Fruit fly (Drosophila melanogaster): ENCODE results near the gene Paip2.

Paip2 gene

dm6 chr3R:13012351-13012750 lies 31.8 kb downstream of the Paip2 start (continued):
- TF ChIP-seq en (GFP tag; optimal IDR thresholded peaks at IDR 0.05) (no peak), CG14860 (GFP tag; IDR thresholded peaks at IDR 0.05; ENCODE audit: partially characterized antibody) (no peak), nmo (GFP tag; optimal IDR thresholded peaks at IDR 0.05) (peak; percentile 48), CG5953 (GFP tag; IDR thresholded peaks at IDR 0.05) (0 out of 2 replicates have a peak, but pooled peaks have one; percentile 24), H15 (GFP tag; IDR thresholded peaks at IDR 0.05) (peak; percentile 55; the same call in 2 of the 3 replicates), CG32767 (GFP tag; IDR thresholded peaks at IDR 0.05) (0 out of 2 replicates have a peak, but pooled peaks have one; percentile 45), z (GFP tag; IDR thresholded peaks at IDR 0.05) (no peak), Awh (GFP tag; IDR thresholded peaks at IDR 0.05) (peak; percentile 78), CG2116 (GFP tag; optimal IDR thresholded peaks at IDR 0.05) (no peak), MESR4 (GFP tag; optimal IDR thresholded peaks at IDR 0.05) (peak; percentile 32), CG13894 (tag; optimal IDR thresholded peaks at IDR 0.05) (no peak), shn (GFP tag; optimal IDR thresholded peaks at IDR 0.05) (peak; percentile 22), Dll (GFP tag; IDR thresholded peaks at IDR 0.05; ENCODE audit: partially characterized antibody) (no peak), CG7357 (GFP tag; IDR thresholded peaks at IDR 0.05) (0 out of 3 replicates have a peak, but pooled peaks have one; percentile 29), CG11696 (GFP tag; IDR thresholded peaks at IDR 0.05) (peak; percentile 42; the same call in 1 of the 2 replicates), zen2 (GFP tag; IDR thresholded peaks at IDR 0.05; ENCODE audit: partially characterized antibody) (no peak), CG31388 (GFP tag; optimal IDR thresholded peaks at IDR 0.05) (no peak), scrt (GFP tag; optimal IDR thresholded peaks at IDR 0.05) (peak; percentile 71), Ravus (GFP tag; IDR thresholded peaks at IDR 0.05) (no peak; the same call in 1 of the 2 replicates), CG2889 (GFP tag; IDR thresholded peaks at IDR 0.05) (peak; percentile 51; the same call in 1 of the 3 replicates), CG14965 (GFP tag; optimal IDR thresholded peaks at IDR 0.05; ENCODE audit: borderline replicate concordance) (no peak), CG10431 (GFP tag; optimal IDR thresholded peaks at IDR 0.05) (no peak), Usf (GFP tag; optimal IDR thresholded peaks at IDR 0.05) (no peak), Atf3 (GFP tag; optimal IDR thresholded peaks at IDR 0.05) (peak; percentile 21), CG3995 (GFP tag; optimal IDR thresholded peaks at IDR 0.05) (no peak), pb (GFP tag; optimal IDR thresholded peaks at IDR 0.05) (peak; percentile 14), NC2β (GFP tag; optimal IDR thresholded peaks at IDR 0.05) (no peak), CG10979 (tag; optimal IDR thresholded peaks at IDR 0.05) (peak; percentile 47), croc (GFP tag; conservative IDR thresholded peaks at IDR 0.05) (peak; percentile 24; the same call in 2 of the 3 replicates), sens-2 (GFP tag; IDR thresholded peaks at IDR 0.05) (peak; percentile 39; the same call in 1 of the 2 replicates), ATbp (GFP tag; optimal IDR thresholded peaks at IDR 0.05) (peak; percentile 17), sens (GFP tag) (peak; percentile 84), CG34376 (GFP tag; optimal IDR thresholded peaks at IDR 0.05) (no peak), CG10147 (GFP tag; optimal IDR thresholded peaks at IDR 0.05) (peak; percentile 43), gem (tag; optimal IDR thresholded peaks at IDR 0.05) (no peak), CG5180 (GFP tag; optimal IDR thresholded peaks at IDR 0.05) (peak; percentile 74), sug (tag; optimal IDR thresholded peaks at IDR 0.05) (peak; percentile 1), Tbp (GFP tag; optimal IDR thresholded peaks at IDR 0.05) (no peak), Optix (GFP tag; IDR thresholded peaks at IDR 0.05) (peak; percentile 71; the same call in 2 of the 3 replicates), CG17385 (GFP tag; optimal IDR thresholded peaks at IDR 0.05) (peak; percentile 41), CG11247 (GFP tag; IDR thresholded peaks at IDR 0.05) (peak; percentile 65), so (GFP tag; IDR thresholded peaks at IDR 0.05) (0 out of 3 replicates have a peak, but pooled peaks have one; percentile 47), p53 (GFP tag; optimal IDR thresholded peaks at IDR 0.05) (peak; percentile 56), CG14441 (GFP tag; IDR thresholded peaks at IDR 0.05) (peak; percentile 82), Mes4 (GFP tag; optimal IDR thresholded peaks at IDR 0.05) (peak; percentile 50), CG16815 (GFP tag; optimal IDR thresholded peaks at IDR 0.05) (peak; percentile 29), cad (GFP tag; optimal IDR thresholded peaks at IDR 0.05) (no peak), ara (GFP tag; IDR thresholded peaks at IDR 0.05) (peak; percentile 62; the same call in 1 of the 2 replicates), slp2 (GFP tag; optimal IDR thresholded peaks at IDR 0.05) (peak; percentile 53), Xrp1 (GFP tag; IDR thresholded peaks at IDR 0.05) (peak; percentile 65), CG11560 (tag; IDR thresholded peaks at IDR 0.05) (no peak; the same call in 2 of the 3 replicates)
